Worm (Caenorhabditis elegans): ENCODE data around the gene glb-19.

DNA sequence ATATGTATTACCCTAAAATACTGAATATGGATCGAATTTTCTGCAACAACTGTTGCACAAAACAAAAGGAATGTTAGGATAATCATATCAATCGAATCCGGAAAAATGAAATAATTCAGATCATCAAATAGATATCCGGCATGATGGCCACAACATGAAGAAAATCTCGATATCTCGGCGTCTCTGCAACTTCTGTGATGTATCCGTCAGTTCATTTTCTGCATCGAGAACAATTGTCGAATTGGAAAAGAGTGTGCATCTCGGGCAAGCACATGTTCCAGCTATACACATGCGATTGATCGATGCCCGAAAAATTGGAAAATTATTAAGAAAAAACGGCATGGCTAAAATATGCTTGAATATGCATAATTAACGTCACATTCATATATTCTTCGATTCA, 31.8 kb upstream of the glb-19 start, which contains the start of the genes K08C7.6 and R102.1:
- TF ChIP-seq jun-1 (tag; optimal IDR thresholded peaks at IDR 0.05): no peak
- TF ChIP-seq nhr-76 (tag; optimal IDR thresholded peaks at IDR 0.05): no peak
- no peak for TF ChIP-seq snpc-4 (tag; optimal IDR thresholded peaks at IDR 0.05)
- no peak for TF ChIP-seq zag-1 (tag; optimal IDR thresholded peaks at IDR 0.05)
- TF ChIP-seq nhr-237 (tag; optimal IDR thresholded peaks at IDR 0.05): no peak
- TF ChIP-seq nhr-67 (tag; optimal IDR thresholded peaks at IDR 0.05): no peak
- TF ChIP-seq R02D3.7 (tag; optimal IDR thresholded peaks at IDR 0.05): no peak
- TF ChIP-seq elt-1 (tag; optimal IDR thresholded peaks at IDR 0.05): no peak
- no peak for TF ChIP-seq fos-1 (tag; optimal IDR thresholded peaks at IDR 0.05)
- TF ChIP-seq ceh-82 (tag; optimal IDR thresholded peaks at IDR 0.05): no peak
- no peak for TF ChIP-seq nhr-28 (tag; optimal IDR thresholded peaks at IDR 0.05)
- no peak for TF ChIP-seq aly-2 (tag; optimal IDR thresholded peaks at IDR 0.05)
- TF ChIP-seq unc-39 (tag; optimal IDR thresholded peaks at IDR 0.05): no peak
- TF ChIP-seq ama-1 (optimal IDR thresholded peaks at IDR 0.05): no peak

Measured in whole organism, L3 larva.